Worm (Caenorhabditis elegans) whole organism, young adult: ENCODE results near the gene hrpu-1.

ENCODE experiments used
- B0261.1 ChIP-seq: sonication (generic microtip); optimal IDR thresholded peaks from 2 replicates; lab custom pipeline; 2016; ENCODE audit warnings: mild to moderate bottlenecking, missing genetic modification characterization, moderate library complexity, missing compliant biosample characterization
- B0336.3 ChIP-seq: fragments of 200-800 bp; sonication (Bioruptor generic); IDR thresholded peaks from 2 replicates; pipeline ENCODE4 v1.3.6; 2022; ENCODE audit warnings: missing genetic modification characterization, missing compliant biosample characterization
- F10E7.11 ChIP-seq: sonication (generic microtip); optimal IDR thresholded peaks from 2 replicates; lab custom pipeline; 2017; ENCODE audit warnings: mild to moderate bottlenecking, missing genetic modification characterization, moderate library complexity, missing compliant biosample characterization
- F33H1.4 ChIP-seq: fragments of 200-800 bp; sonication (Bioruptor generic); IDR thresholded peaks from 2 replicates; pipeline ENCODE4 v1.3.6; 2022; ENCODE audit warnings: missing genetic modification reagents, missing genetic modification characterization, missing compliant biosample characterization
- F49E8.2 ChIP-seq: sonication (generic microtip); optimal IDR thresholded peaks from 3 replicates; lab custom pipeline; 2017; ENCODE audit warnings: missing genetic modification characterization, mild to moderate bottlenecking, missing compliant biosample characterization, antibody characterized with exemption, moderate library complexity; ENCODE audit not compliant: insufficient read depth
- F57A8.1 ChIP-seq: fragments of 200-800 bp; sonication (Bioruptor generic); optimal IDR thresholded peaks from 2 replicates; lab custom pipeline; 2018; ENCODE audit warnings: mild to moderate bottlenecking, missing genetic modification characterization, moderate library complexity, missing compliant biosample characterization
- F57C9.4 ChIP-seq: sonication (generic microtip); optimal IDR thresholded peaks from 2 replicates; lab custom pipeline; 2017; ENCODE audit warnings: mild to moderate bottlenecking, missing genetic modification characterization, missing compliant biosample characterization
- K12H6.12 ChIP-seq: fragments of 200-800 bp; sonication (Bioruptor generic); optimal IDR thresholded peaks from 2 replicates; lab custom pipeline; 2018; ENCODE audit warnings: mild to moderate bottlenecking, missing genetic modification characterization, missing compliant biosample characterization
- T26A5.8 ChIP-seq: sonication (generic microtip); optimal IDR thresholded peaks from 2 replicates; lab custom pipeline; 2016; ENCODE audit warnings: missing genetic modification characterization, missing compliant biosample characterization
- Y53F4B.3 ChIP-seq: fragments of 200-800 bp; sonication (Bioruptor generic); IDR thresholded peaks from 2 replicates; pipeline ENCODE4 v1.3.6; 2022; ENCODE audit warnings: missing genetic modification reagents, missing genetic modification characterization, missing compliant biosample characterization
- Y67H2A.10 ChIP-seq: fragments of 200-800 bp; sonication (Bioruptor generic); conservative IDR thresholded peaks from 2 replicates; pipeline ENCODE4 v1.3.6; 2022; ENCODE audit warnings: missing genetic modification reagents, missing genetic modification characterization, missing compliant biosample characterization
- ZK185.1 ChIP-seq: sonication (generic microtip); optimal IDR thresholded peaks from 2 replicates; lab custom pipeline; 2016; ENCODE audit warnings: mild to moderate bottlenecking, missing genetic modification characterization, missing compliant biosample characterization; ENCODE audit not compliant: poor library complexity, severe bottlenecking
- attf-3 ChIP-seq: fragments of 200-800 bp; sonication (Bioruptor generic); conservative IDR thresholded peaks from 2 replicates; pipeline ENCODE4 v1.3.6; 2022; ENCODE audit warnings: missing genetic modification reagents, missing genetic modification characterization, missing compliant biosample characterization
- attf-5 ChIP-seq: fragments of 200-800 bp; sonication (Bioruptor generic); optimal IDR thresholded peaks from 2 replicates; lab custom pipeline; 2018; ENCODE audit warnings: mild to moderate bottlenecking, missing genetic modification characterization, missing compliant biosample characterization
- attf-6 ChIP-seq: fragments of 200-800 bp; sonication (Bioruptor generic); IDR thresholded peaks from 2 replicates; pipeline ENCODE4 v1.3.6; 2022; ENCODE audit warnings: missing genetic modification reagents, missing genetic modification characterization, missing compliant biosample characterization
- bed-1 ChIP-seq: fragments of 200-800 bp; sonication (Bioruptor generic); IDR thresholded peaks from 2 replicates; pipeline ENCODE4 v1.3.6; 2022; ENCODE audit warnings: missing genetic modification reagents, missing genetic modification characterization, missing compliant biosample characterization
- bed-2 ChIP-seq: fragments of 200-800 bp; sonication (Bioruptor generic); IDR thresholded peaks from 2 replicates; pipeline ENCODE4 v1.3.6; 2022; ENCODE audit warnings: missing genetic modification reagents, missing genetic modification characterization, missing compliant biosample characterization
- ceh-40 ChIP-seq: fragments of 200-800 bp; sonication (Bioruptor generic); IDR thresholded peaks from 2 replicates; pipeline ENCODE4 v1.3.6; 2022; ENCODE audit warnings: missing genetic modification characterization, missing compliant biosample characterization
- ceh-79 ChIP-seq: sonication (generic microtip); optimal IDR thresholded peaks from 2 replicates; lab custom pipeline; 2017; ENCODE audit warnings: mild to moderate bottlenecking, missing genetic modification characterization, missing compliant biosample characterization
- ceh-91 ChIP-seq: fragments of 200-800 bp; sonication (Bioruptor generic); IDR thresholded peaks from 2 replicates; pipeline ENCODE4 v1.3.6; 2022; ENCODE audit warnings: missing genetic modification reagents, missing genetic modification characterization, missing compliant biosample characterization
- dox-1 ChIP-seq: fragments of 200-800 bp; sonication (Bioruptor generic); IDR thresholded peaks from 2 replicates; pipeline ENCODE4 v1.3.6; 2022; ENCODE audit warnings: missing genetic modification reagents, missing genetic modification characterization, missing compliant biosample characterization
- efl-1 ChIP-seq: fragments of 150-350 bp; optimal IDR thresholded peaks from 2 replicates; lab custom pipeline; 2014; ENCODE audit warnings: missing biosample characterization, missing genetic modification reagents, missing genetic modification characterization
- egrh-3 ChIP-seq: fragments of 200-800 bp; sonication (Bioruptor generic); IDR thresholded peaks from 2 replicates; pipeline ENCODE4 v1.3.6; 2022; ENCODE audit warnings: missing genetic modification reagents, missing genetic modification characterization, missing compliant biosample characterization
- fkh-3 ChIP-seq: sonication (generic microtip); optimal IDR thresholded peaks from 2 replicates; lab custom pipeline; 2016; ENCODE audit warnings: mild to moderate bottlenecking, missing genetic modification characterization, missing compliant biosample characterization
- hsf-1 ChIP-seq: fragments of 200-800 bp; sonication (Bioruptor generic); IDR thresholded peaks from 2 replicates; pipeline ENCODE4 v1.3.6; 2022; ENCODE audit warnings: missing genetic modification reagents, missing genetic modification characterization, missing compliant biosample characterization
- let-607 ChIP-seq, 2 experiments: fragments of 200-800 bp in 1 of 2; sonication (Bioruptor generic) in 1 of 2; sonication (generic microtip) in 1 of 2; optimal IDR thresholded peaks; 2 replicates each; lab custom pipeline; 2016 to 2018; ENCODE audit warnings: mild to moderate bottlenecking in 2 of 2, missing compliant biosample characterization in 2 of 2, missing genetic modification characterization in 2 of 2, moderate library complexity in 2 of 2, missing genotype in 1 of 2
- lin-54 ChIP-seq: fragments of 200-800 bp; sonication (Bioruptor generic); optimal IDR thresholded peaks from 2 replicates; lab custom pipeline; 2018; ENCODE audit warnings: mild to moderate bottlenecking, missing genetic modification characterization, missing compliant biosample characterization
- lsy-27 ChIP-seq: sonication (generic microtip); optimal IDR thresholded peaks from 2 replicates; lab custom pipeline; 2017; ENCODE audit warnings: missing genetic modification characterization, mild to moderate bottlenecking, missing compliant biosample characterization, antibody characterized with exemption, missing genotype, borderline replicate concordance; ENCODE audit not compliant: insufficient read depth
- madf-3 ChIP-seq: fragments of 200-800 bp; sonication (Bioruptor generic); IDR thresholded peaks from 2 replicates; pipeline ENCODE4 v1.3.6; 2022; ENCODE audit warnings: missing genetic modification reagents, missing genetic modification characterization, missing compliant biosample characterization
- madf-8 ChIP-seq: fragments of 200-800 bp; sonication (Bioruptor generic); conservative IDR thresholded peaks from 2 replicates; pipeline ENCODE4 v1.3.6; 2022; ENCODE audit warnings: missing genetic modification reagents, missing genetic modification characterization, missing compliant biosample characterization
- mcd-1 ChIP-seq: fragments of 200-800 bp; sonication (Bioruptor generic); IDR thresholded peaks from 2 replicates; pipeline ENCODE4 v1.3.6; 2022; ENCODE audit warnings: missing genetic modification reagents, missing genetic modification characterization, missing compliant biosample characterization
- nfyb-1 ChIP-seq: fragments of 200-800 bp; sonication (Bioruptor generic); IDR thresholded peaks from 2 replicates; pipeline ENCODE4 v1.3.6; 2022; ENCODE audit warnings: missing genetic modification reagents, missing genetic modification characterization, missing compliant biosample characterization
- nhr-120 ChIP-seq: fragments of 200-800 bp; sonication (Bioruptor generic); IDR thresholded peaks from 2 replicates; pipeline ENCODE4 v1.3.6; 2022; ENCODE audit warnings: missing genetic modification characterization, missing compliant biosample characterization
- nhr-179 ChIP-seq: sonication (generic microtip); optimal IDR thresholded peaks from 2 replicates; lab custom pipeline; 2016; ENCODE audit warnings: mild to moderate bottlenecking, missing genetic modification characterization, missing compliant biosample characterization
- nhr-27 ChIP-seq: fragments of 200-800 bp; sonication (Bioruptor generic); optimal IDR thresholded peaks from 2 replicates; lab custom pipeline; 2018; ENCODE audit warnings: mild to moderate bottlenecking, missing genetic modification characterization, moderate library complexity, missing compliant biosample characterization
- nhr-90 ChIP-seq: sonication (generic microtip); optimal IDR thresholded peaks from 2 replicates; lab custom pipeline; 2016; ENCODE audit warnings: missing genotype, mild to moderate bottlenecking, missing genetic modification characterization, missing compliant biosample characterization
- pbrm-1 ChIP-seq: fragments of 200-800 bp; sonication (Bioruptor generic); IDR thresholded peaks from 2 replicates; pipeline ENCODE4 v1.3.6; 2022; ENCODE audit warnings: missing genetic modification reagents, missing genetic modification characterization, missing compliant biosample characterization
- rcor-1 ChIP-seq: fragments of 200-800 bp; sonication (Bioruptor generic); IDR thresholded peaks from 2 replicates; pipeline ENCODE4 v1.3.6; 2022; ENCODE audit warnings: missing genetic modification reagents, missing genetic modification characterization, missing compliant biosample characterization
- repo-1 ChIP-seq: sonication (generic microtip); optimal IDR thresholded peaks from 2 replicates; lab custom pipeline; 2017; ENCODE audit warnings: mild to moderate bottlenecking, missing genetic modification characterization, missing compliant biosample characterization
- snpc-4 ChIP-seq, 5 experiments: fragments of 150-350 bp in 1 of 5; sonication (generic microtip) in 4 of 5; optimal IDR thresholded peaks; 2 replicates each; lab custom pipeline; 2014 to 2018; ENCODE audit warnings: missing genetic modification characterization in 5 of 5, missing biosample characterization in 3 of 5, antibody characterized with exemption in 2 of 5, mild to moderate bottlenecking in 2 of 5, missing compliant biosample characterization in 2 of 5, missing genotype in 2 of 5, moderate library complexity in 2 of 5, missing genetic modification reagents in 1 of 5
- somi-1 ChIP-seq: fragments of 200-800 bp; sonication (Bioruptor generic); optimal IDR thresholded peaks from 2 replicates; lab custom pipeline; 2018; ENCODE audit warnings: mild to moderate bottlenecking, missing genetic modification characterization, missing compliant biosample characterization
- tbx-9 ChIP-seq: sonication (generic microtip); optimal IDR thresholded peaks from 2 replicates; lab custom pipeline; 2016; ENCODE audit warnings: borderline replicate concordance, missing genetic modification characterization, inconsistent platforms, missing compliant biosample characterization
- zfh-2 ChIP-seq: fragments of 200-800 bp; sonication (Bioruptor generic); conservative IDR thresholded peaks from 2 replicates; pipeline ENCODE4 v1.3.6; 2022; ENCODE audit warnings: missing genetic modification reagents, missing genetic modification characterization, missing compliant biosample characterization
- ztf-26 ChIP-seq: sonication (generic microtip); optimal IDR thresholded peaks from 2 replicates; lab custom pipeline; 2017; ENCODE audit warnings: missing genetic modification characterization, missing compliant biosample characterization

hrpu-1 gene

DNA sequence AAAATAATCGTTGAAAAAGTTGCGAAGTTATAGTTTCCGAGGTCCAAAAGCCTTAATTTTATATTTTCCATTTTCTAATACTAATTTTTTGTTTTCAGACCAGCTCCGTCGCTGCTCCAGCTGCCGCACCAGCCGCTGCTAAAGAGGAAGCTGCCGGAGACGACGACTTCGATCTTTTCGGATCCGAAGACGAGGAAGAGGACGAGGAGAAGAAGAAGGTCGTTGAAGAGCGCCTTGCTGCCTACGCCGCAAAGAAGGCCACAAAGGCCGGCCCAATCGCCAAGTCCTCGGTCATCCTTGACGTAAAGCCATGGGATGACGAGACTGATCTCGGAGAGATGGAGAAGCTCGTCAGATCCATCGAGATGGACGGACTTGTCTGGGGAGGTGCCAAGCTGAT lies 595 bp upstream of the hrpu-1 start (continued):
- no peak for TF ChIP-seq bed-1 (GFP tag; lab: Robert Waterston, UW)
- no peak for TF ChIP-seq Y53F4B.3
- TF ChIP-seq nhr-90 (tag; lab: Kevin White, UChicago): no peak
- TF ChIP-seq attf-6: peak; percentile 82
- no peak for TF ChIP-seq nhr-179 (tag; lab: Kevin White, UChicago)
- TF ChIP-seq T26A5.8: no peak
- no peak for TF ChIP-seq F33H1.4 (GFP tag; lab: Robert Waterston, UW)
- TF ChIP-seq bed-2 (GFP tag; lab: Robert Waterston, UW): no peak
- no peak for TF ChIP-seq B0261.1 (tag; lab: Kevin White, UChicago)
- TF ChIP-seq ceh-79 (tag; lab: Kevin White, UChicago): no peak
- TF ChIP-seq hsf-1 (GFP tag; lab: Robert Waterston, UW): 0 out of 2 replicates have a peak, but pooled peaks have one; percentile 26
- TF ChIP-seq let-607 (tag; optimal IDR thresholded peaks at IDR 0.05; lab: Kevin White, UChicago): no peak
- TF ChIP-seq snpc-4 (GFP tag; optimal IDR thresholded peaks at IDR 0.05; lab: Kevin White, UChicago): peak; percentile 4
- peak in 2 of 4 experiments; percentile 4 to 42 for TF ChIP-seq snpc-4 (tag; optimal IDR thresholded peaks at IDR 0.05; lab: Kevin White, UChicago)
- no peak for TF ChIP-seq tbx-9 (tag; lab: Kevin White, UChicago)
- TF ChIP-seq rcor-1 (GFP tag; lab: Robert Waterston, UW): no peak
- no peak for TF ChIP-seq dox-1 (GFP tag; lab: Robert Waterston, UW)
- no peak for TF ChIP-seq attf-3 (GFP tag; lab: Robert Waterston, UW)
- no peak for TF ChIP-seq ztf-26 (tag; lab: Kevin White, UChicago)
- no peak for TF ChIP-seq F57A8.1
- TF ChIP-seq pbrm-1 (GFP tag; lab: Robert Waterston, UW): 0 out of 2 replicates have a peak, but pooled peaks have one; percentile 9
- peak; percentile 1 for TF ChIP-seq lin-54 (GFP tag; lab: Kevin White, UChicago)
- TF ChIP-seq B0336.3 (GFP tag; lab: Robert Waterston, UW): no peak
- TF ChIP-seq fkh-3 (tag; lab: Kevin White, UChicago): peak; percentile 17
- TF ChIP-seq efl-1 (GFP tag; lab: Kevin White, UChicago): no peak
- TF ChIP-seq ceh-40 (GFP tag; lab: Robert Waterston, UW): no peak
- no peak for TF ChIP-seq lsy-27 (tag; lab: Kevin White, UChicago)
- TF ChIP-seq mcd-1 (GFP tag; lab: Robert Waterston, UW): peak; percentile 34; the same call in 1 of the 2 replicates
- no peak for TF ChIP-seq somi-1 (GFP tag; lab: Kevin White, UChicago)
- TF ChIP-seq nfyb-1 (GFP tag; lab: Robert Waterston, UW): no peak
- TF ChIP-seq attf-5 (GFP tag; lab: Kevin White, UChicago): no peak
- TF ChIP-seq nhr-27 (tag; lab: Kevin White, UChicago): no peak

DNA sequence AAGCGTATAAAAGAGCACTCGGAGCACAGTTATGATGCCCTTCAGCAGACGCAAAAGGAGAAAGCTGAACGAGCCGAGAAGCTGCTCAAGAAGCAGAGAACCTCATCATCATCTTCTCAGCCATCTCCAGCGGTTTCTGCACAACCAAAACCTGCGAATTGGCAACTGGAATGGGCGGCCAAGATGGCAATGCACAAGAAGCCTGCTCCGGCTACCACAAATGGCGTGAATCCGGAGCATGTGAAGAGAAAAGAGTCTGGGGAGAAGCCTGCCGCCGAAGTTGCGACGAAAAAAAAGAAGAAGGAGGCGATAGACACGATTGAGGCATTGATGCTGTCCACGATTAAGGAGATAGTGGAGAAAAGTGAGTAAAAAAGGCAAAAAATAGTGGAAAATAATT lies 1.7 kb downstream of the hrpu-1 start:
- TF ChIP-seq somi-1 (GFP tag; lab: Kevin White, UChicago): no peak
- peak; percentile 7; the same call in 1 of the 2 replicates for TF ChIP-seq egrh-3 (GFP tag; lab: Robert Waterston, UW)

ce11 chrIV:15042159-15042936 lies 2.9 kb downstream of the hrpu-1 start:
- TF ChIP-seq F10E7.11 (tag; lab: Kevin White, UChicago): no peak
- no peak for TF ChIP-seq bed-2 (GFP tag; lab: Robert Waterston, UW)
- no peak; the same call in 1 of the 2 replicates for TF ChIP-seq madf-8
- TF ChIP-seq ceh-91: no peak
- no peak for TF ChIP-seq nhr-120 (GFP tag; lab: Robert Waterston, UW)
- TF ChIP-seq K12H6.12 (tag; lab: Kevin White, UChicago): no peak
- no peak for TF ChIP-seq F57C9.4 (tag; lab: Kevin White, UChicago)
- TF ChIP-seq ZK185.1: no peak
- TF ChIP-seq zfh-2 (GFP tag; lab: Robert Waterston, UW): peak; percentile 68
- peak; percentile 72 for TF ChIP-seq madf-3 (GFP tag; lab: Robert Waterston, UW)
- peak; percentile 39 for TF ChIP-seq lin-54 (GFP tag; lab: Kevin White, UChicago)
- TF ChIP-seq bed-1 (GFP tag; lab: Robert Waterston, UW): no peak
- TF ChIP-seq Y67H2A.10 (GFP tag; lab: Robert Waterston, UW): peak; percentile 50; the same call in 1 of the 2 replicates
- peak; percentile 77 for TF ChIP-seq F49E8.2 (tag; lab: Kevin White, UChicago)
- no peak for TF ChIP-seq repo-1 (tag; lab: Kevin White, UChicago)
